Worm (Caenorhabditis elegans): ENCODE results near the gene hpo-36.

DNA sequence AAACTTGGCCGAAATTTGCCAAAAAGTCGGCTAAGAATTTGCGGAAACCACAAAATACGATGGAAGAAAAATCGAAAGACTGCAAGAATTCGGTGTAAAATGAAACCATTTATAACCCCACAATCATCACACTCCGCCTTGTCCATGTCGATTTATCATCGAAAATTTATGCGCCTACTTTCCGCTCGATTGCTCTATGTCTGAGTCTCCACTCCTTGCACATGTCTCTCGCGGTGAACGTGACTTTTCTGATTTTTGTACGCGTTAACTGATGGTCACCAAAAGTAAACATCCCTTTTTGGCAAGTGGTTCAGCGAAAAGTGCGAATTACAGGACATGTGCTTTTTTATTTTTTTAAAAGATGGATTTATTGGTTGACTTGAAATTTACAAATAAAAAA, 37.7 kb upstream of the hpo-36 start:
- TF ChIP-seq unc-62 (GFP tag; optimal IDR thresholded peaks at IDR 0.05) (no peak), alr-1 (tag; optimal IDR thresholded peaks at IDR 0.05; ENCODE audit: borderline replicate concordance) (no peak), pqm-1 (tag; optimal IDR thresholded peaks at IDR 0.05) (no peak), jun-1 (tag; optimal IDR thresholded peaks at IDR 0.05) (no peak), lin-39 (tag; optimal IDR thresholded peaks at IDR 0.05) (no peak), ztf-4 (tag; optimal IDR thresholded peaks at IDR 0.05) (no peak), snu-23 (GFP tag; optimal IDR thresholded peaks at IDR 0.05) (peak; percentile 32), tbx-2 (tag; optimal IDR thresholded peaks at IDR 0.05) (no peak)

Measured in whole organism, L1 larva.